Worm (Caenorhabditis elegans): ENCODE results near the gene srg-45.

The srg-45 gene

ce11 chrV:12307011-12307540 lies at the start of gene srg-45:
srg-45 (plus strand) TSS chrV:12307490.
- TF ChIP-seq repo-1 (tag; optimal IDR thresholded peaks at IDR 0.05) (peak; percentile 51), sea-2 (GFP tag; IDR thresholded peaks at IDR 0.05) (no peak), zim-3 (tag; optimal IDR thresholded peaks at IDR 0.05) (no peak), lin-40 (tag; optimal IDR thresholded peaks at IDR 0.05) (peak; percentile 2), attf-3 (GFP tag; conservative IDR thresholded peaks at IDR 0.05) (no peak), pha-4 (tag; optimal IDR thresholded peaks at IDR 0.05) (no peak), hmg-20 (GFP tag; IDR thresholded peaks at IDR 0.05) (no peak), cebp-1 (GFP tag; IDR thresholded peaks at IDR 0.05) (no peak), cebp-1 (tag; optimal IDR thresholded peaks at IDR 0.05) (peak; percentile 9), him-1 (tag; optimal IDR thresholded peaks at IDR 0.05) (no peak), efl-1 (GFP tag; optimal IDR thresholded peaks at IDR 0.05) (no peak), nfya-2 (GFP tag; IDR thresholded peaks at IDR 0.05) (no peak), F57A8.1 (GFP tag; optimal IDR thresholded peaks at IDR 0.05) (no peak), snpc-4 (GFP tag; optimal IDR thresholded peaks at IDR 0.05) (no peak), snpc-4 (tag; optimal IDR thresholded peaks at IDR 0.05) (no peak)

- no peak for TF ChIP-seq madf-10 (tag; optimal IDR thresholded peaks at IDR 0.05)
- TF ChIP-seq C17E4.6 (GFP tag; IDR thresholded peaks at IDR 0.05) = no peak
- no peak for TF ChIP-seq ceh-27 (GFP tag; optimal IDR thresholded peaks at IDR 0.05)
- no peak for TF ChIP-seq lin-54 (GFP tag; optimal IDR thresholded peaks at IDR 0.05)
- TF ChIP-seq aptf-2 (GFP tag; conservative IDR thresholded peaks at IDR 0.05) = no peak
- TF ChIP-seq nhr-179 (tag; optimal IDR thresholded peaks at IDR 0.05) = no peak
- TF ChIP-seq zfh-2 (GFP tag; conservative IDR thresholded peaks at IDR 0.05) = no peak
- no peak for TF ChIP-seq gei-17 (GFP tag; optimal IDR thresholded peaks at IDR 0.05)
- no peak for TF ChIP-seq bed-1 (GFP tag; IDR thresholded peaks at IDR 0.05)
- TF ChIP-seq ztf-22 (GFP tag; optimal IDR thresholded peaks at IDR 0.05) = no peak
- TF ChIP-seq B0261.1 (tag; optimal IDR thresholded peaks at IDR 0.05) = no peak
- no peak for TF ChIP-seq F37B4.10 (GFP tag; IDR thresholded peaks at IDR 0.05)
- TF ChIP-seq nfya-2 (GFP tag; IDR thresholded peaks at IDR 0.05) = no peak
- TF ChIP-seq lin-40 (tag; optimal IDR thresholded peaks at IDR 0.05) = no peak
- TF ChIP-seq mcd-1 (GFP tag; IDR thresholded peaks at IDR 0.05) = no peak
- no peak for TF ChIP-seq F55B11.4 (tag; optimal IDR thresholded peaks at IDR 0.05; ENCODE audit: borderline replicate concordance, insufficient read depth)
Observed at ce11 chrV:12258922-12259321, 48.4 kb upstream of the srg-45 start, which contains the start of gene ugt-56. ugt-56 (plus strand) TSS chrV:12258982.

- no peak for TF ChIP-seq F10E7.11 (tag; optimal IDR thresholded peaks at IDR 0.05)
- peak; percentile 96 for TF ChIP-seq cebp-1 (GFP tag; IDR thresholded peaks at IDR 0.05)
- peak; percentile 99 for TF ChIP-seq cebp-1 (tag; optimal IDR thresholded peaks at IDR 0.05)
Observed at ce11 chrV:12261377-12261776, 45.9 kb upstream of the srg-45 start, which contains the start of gene tbb-6. tbb-6 (plus strand) TSS chrV:12261531.

- TF ChIP-seq bed-2 (GFP tag; IDR thresholded peaks at IDR 0.05) = no peak
- no peak for TF ChIP-seq T07F8.4 (tag; optimal IDR thresholded peaks at IDR 0.05)
- TF ChIP-seq ama-1 (optimal IDR thresholded peaks at IDR 0.05) = no peak
- TF ChIP-seq ama-1 (GFP tag; optimal IDR thresholded peaks at IDR 0.05) = no peak
- TF ChIP-seq lir-1 (GFP tag; conservative IDR thresholded peaks at IDR 0.05) = no peak
- no peak for TF ChIP-seq zfh-2 (GFP tag; conservative IDR thresholded peaks at IDR 0.05)
- TF ChIP-seq fkh-3 (tag; optimal IDR thresholded peaks at IDR 0.05) = no peak
- TF ChIP-seq hmg-20 (GFP tag; IDR thresholded peaks at IDR 0.05) = no peak
- TF ChIP-seq F39B2.1 (GFP tag; IDR thresholded peaks at IDR 0.05) = no peak
- no peak for TF ChIP-seq mes-4 (tag; optimal IDR thresholded peaks at IDR 0.05)
- TF ChIP-seq aptf-3 (GFP tag; IDR thresholded peaks at IDR 0.05) = no peak
- TF ChIP-seq akir-1 (GFP tag; optimal IDR thresholded peaks at IDR 0.05) = no peak
- no peak for TF ChIP-seq sptf-2 (GFP tag; optimal IDR thresholded peaks at IDR 0.05)
- no peak for TF ChIP-seq lin-54 (GFP tag; optimal IDR thresholded peaks at IDR 0.05)
- no peak for TF ChIP-seq ztf-28 (GFP tag; IDR thresholded peaks at IDR 0.05)
- TF ChIP-seq ccch-3 (GFP tag; optimal IDR thresholded peaks at IDR 0.05) = no peak
- TF ChIP-seq zim-3 (tag; optimal IDR thresholded peaks at IDR 0.05) = no peak
- TF ChIP-seq madf-6 (GFP tag; IDR thresholded peaks at IDR 0.05) = no peak
Observed at ce11 chrV:12263723-12264122, 43.6 kb upstream of the srg-45 start, which contains the start of gene ssp-35. ssp-35 (minus strand) TSS chrV:12263823.

Data from whole organism, young adult.